Worm (Caenorhabditis elegans) whole organism, L4 larva: ENCODE results near the gene scl-9.

Experiments used
- D1046.2 ChIP-seq: fragments of 200-800 bp; sonication (Bioruptor generic); IDR thresholded peaks from 2 replicates; pipeline ENCODE4 v1.3.6; 2022; ENCODE audit warnings: missing genetic modification characterization, missing compliant biosample characterization
- F26F4.8 ChIP-seq: fragments of 200-800 bp; sonication (Bioruptor generic); conservative IDR thresholded peaks from 2 replicates; pipeline ENCODE4 v1.3.6; 2022; ENCODE audit warnings: missing genetic modification characterization, missing compliant biosample characterization
- F44E2.7 ChIP-seq: fragments of 200-800 bp; sonication (Bioruptor generic); IDR thresholded peaks from 2 replicates; pipeline ENCODE4 v2.1.2; 2022; ENCODE audit warnings: missing genetic modification characterization, missing compliant biosample characterization
- R02D3.7 ChIP-seq: fragments of 150-350 bp; sonication (generic microtip); optimal IDR thresholded peaks from 3 replicates; lab custom pipeline; 2014; ENCODE audit warnings: missing biosample characterization, missing genetic modification characterization
- T26A8.4 ChIP-seq: fragments of 200-800 bp; sonication (Bioruptor generic); IDR thresholded peaks from 2 replicates; pipeline ENCODE4 v1.3.6; 2022; ENCODE audit warnings: missing genetic modification characterization, missing compliant biosample characterization
- Y105C5A.15 ChIP-seq: fragments of 200-800 bp; sonication (Bioruptor generic); IDR thresholded peaks from 2 replicates; pipeline ENCODE4 v1.3.6; 2022; ENCODE audit warnings: missing genetic modification characterization, missing compliant biosample characterization
- Y5F2A.4 ChIP-seq: fragments of 200-800 bp; sonication (Bioruptor generic); optimal IDR thresholded peaks from 2 replicates; lab custom pipeline; 2018; ENCODE audit warnings: mild to moderate bottlenecking, missing genetic modification characterization, missing compliant biosample characterization
- ZK546.5 ChIP-seq, 2 experiments: sonication (generic microtip); optimal IDR thresholded peaks; 2 replicates each; lab custom pipeline; 2017; ENCODE audit warnings: missing biosample characterization in 2 of 2, missing genetic modification characterization in 2 of 2
- aly-2 ChIP-seq: sonication (generic microtip); optimal IDR thresholded peaks from 2 replicates; lab custom pipeline; 2018; ENCODE audit warnings: missing biosample characterization, missing genetic modification characterization
- ceh-28 ChIP-seq: fragments of 150-350 bp; optimal IDR thresholded peaks from 2 replicates; lab custom pipeline; 2014; ENCODE audit warnings: missing biosample characterization, missing genetic modification reagents, missing genetic modification characterization
- ceh-44 ChIP-seq: fragments of 200-800 bp; sonication (Bioruptor generic); IDR thresholded peaks from 2 replicates; pipeline ENCODE4 v1.3.6; 2022; ENCODE audit warnings: missing genetic modification reagents, missing genetic modification characterization, missing compliant biosample characterization
- ceh-62 ChIP-seq: sonication (generic microtip); optimal IDR thresholded peaks from 2 replicates; lab custom pipeline; 2017; ENCODE audit warnings: missing biosample characterization, missing genetic modification characterization
- ceh-82 ChIP-seq: sonication (generic microtip); optimal IDR thresholded peaks from 2 replicates; lab custom pipeline; 2017; ENCODE audit warnings: missing biosample characterization, missing genetic modification characterization
- cey-2 ChIP-seq: sonication (generic microtip); optimal IDR thresholded peaks from 3 replicates; lab custom pipeline; 2017; ENCODE audit warnings: missing genetic modification characterization, mild to moderate bottlenecking, missing compliant biosample characterization, antibody characterized with exemption, borderline replicate concordance; ENCODE audit not compliant: insufficient read depth
- daf-16 ChIP-seq, 3 experiments: sonication (generic microtip); optimal IDR thresholded peaks; 2 replicates each; lab custom pipeline; 2016 to 2017; ENCODE audit warnings: missing genetic modification characterization in 3 of 3, missing genetic modification reagents in 3 of 3, mild to moderate bottlenecking in 2 of 3, missing compliant biosample characterization in 2 of 3, missing biosample characterization in 1 of 3, moderate library complexity in 1 of 3
- dve-1 ChIP-seq: sonication (generic microtip); optimal IDR thresholded peaks from 2 replicates; lab custom pipeline; 2017; ENCODE audit warnings: antibody characterized with exemption, mild to moderate bottlenecking, missing genetic modification characterization, missing compliant biosample characterization; ENCODE audit not compliant: insufficient read depth
- egl-27 ChIP-seq: sonication (generic microtip); optimal IDR thresholded peaks from 3 replicates; lab custom pipeline; 2017; ENCODE audit warnings: missing biosample characterization, missing genetic modification reagents, missing genetic modification characterization
- hlh-11 ChIP-seq: fragments of 200-800 bp; sonication (Bioruptor generic); optimal IDR thresholded peaks from 2 replicates; lab custom pipeline; 2018; ENCODE audit warnings: mild to moderate bottlenecking, missing genetic modification characterization, missing compliant biosample characterization
- hlh-30 ChIP-seq: sonication (generic microtip); optimal IDR thresholded peaks from 2 replicates; lab custom pipeline; 2017; ENCODE audit warnings: antibody characterized with exemption, mild to moderate bottlenecking, missing genetic modification characterization, missing compliant biosample characterization; ENCODE audit not compliant: insufficient read depth
- lin-13 ChIP-seq: fragments of 150-350 bp; optimal IDR thresholded peaks from 2 replicates; lab custom pipeline; 2014; ENCODE audit warnings: missing biosample characterization, missing genetic modification reagents, missing genetic modification characterization
- lin-39 ChIP-seq: fragments of 150-350 bp; optimal IDR thresholded peaks from 2 replicates; lab custom pipeline; 2014; ENCODE audit warnings: missing biosample characterization, missing genetic modification reagents, missing genetic modification characterization
- lsy-2 ChIP-seq, 2 experiments: fragments of 150-350 bp in 1 of 2; sonication (generic microtip) in 1 of 2; optimal IDR thresholded peaks; 2 replicates each; lab custom pipeline; 2014 to 2017; ENCODE audit warnings: missing biosample characterization in 2 of 2, missing genetic modification characterization in 2 of 2
- madf-5 ChIP-seq, 2 experiments: fragments of 200-800 bp; sonication (Bioruptor generic); IDR thresholded peaks; 2 replicates each; pipeline ENCODE4 v1.3.6; 2022; ENCODE audit warnings: missing compliant biosample characterization in 2 of 2, missing genetic modification characterization in 2 of 2
- madf-9 ChIP-seq: fragments of 200-800 bp; sonication (Bioruptor generic); conservative IDR thresholded peaks from 2 replicates; pipeline ENCODE4 v1.3.6; 2022; ENCODE audit warnings: missing genetic modification reagents, missing genetic modification characterization, missing compliant biosample characterization
- mxl-2 ChIP-seq: fragments of 200-800 bp; sonication (Bioruptor generic); conservative IDR thresholded peaks from 2 replicates; pipeline ENCODE4 v1.3.6; 2022; ENCODE audit warnings: missing genetic modification reagents, missing genetic modification characterization, missing compliant biosample characterization
- nhr-10 ChIP-seq: fragments of 150-350 bp; optimal IDR thresholded peaks from 2 replicates; lab custom pipeline; 2014; ENCODE audit warnings: missing biosample characterization, missing genetic modification characterization
- nhr-11 ChIP-seq: fragments of 150-350 bp; optimal IDR thresholded peaks from 2 replicates; lab custom pipeline; 2014; ENCODE audit warnings: missing biosample characterization, missing genetic modification characterization
- nhr-111 ChIP-seq: fragments of 200-800 bp; sonication (Bioruptor generic); optimal IDR thresholded peaks from 2 replicates; lab custom pipeline; 2018; ENCODE audit warnings: mild to moderate bottlenecking, missing genetic modification characterization, missing compliant biosample characterization
- nhr-41 ChIP-seq: fragments of 200-800 bp; sonication (Bioruptor generic); IDR thresholded peaks from 2 replicates; pipeline ENCODE4 v1.3.6; 2022; ENCODE audit warnings: missing genetic modification reagents, missing genetic modification characterization, missing compliant biosample characterization
- nhr-42 ChIP-seq: fragments of 200-800 bp; sonication (Bioruptor generic); IDR thresholded peaks from 2 replicates; pipeline ENCODE4 v1.3.6; 2022; ENCODE audit warnings: missing genetic modification characterization, missing compliant biosample characterization
- nhr-48 ChIP-seq: sonication (generic microtip); optimal IDR thresholded peaks from 2 replicates; lab custom pipeline; 2016; ENCODE audit warnings: mild to moderate bottlenecking, missing genetic modification characterization, missing compliant biosample characterization
- pqm-1 ChIP-seq: sonication (generic microtip); optimal IDR thresholded peaks from 2 replicates; lab custom pipeline; 2017; ENCODE audit warnings: missing biosample characterization, missing genetic modification characterization
- saeg-2 ChIP-seq: fragments of 200-800 bp; sonication (Bioruptor generic); IDR thresholded peaks from 2 replicates; pipeline ENCODE4 v1.3.6; 2022; ENCODE audit warnings: missing genetic modification reagents, missing genetic modification characterization, missing compliant biosample characterization
- sdz-12 ChIP-seq: fragments of 200-800 bp; sonication (Bioruptor generic); optimal IDR thresholded peaks from 2 replicates; lab custom pipeline; 2018; ENCODE audit warnings: mild to moderate bottlenecking, missing genetic modification characterization, missing compliant biosample characterization
- set-16 ChIP-seq: fragments of 200-800 bp; sonication (Bioruptor generic); IDR thresholded peaks from 2 replicates; pipeline ENCODE4 v1.3.6; 2022; ENCODE audit warnings: missing genetic modification reagents, missing genetic modification characterization, missing compliant biosample characterization
- snpc-1.2 ChIP-seq: fragments of 200-800 bp; sonication (Bioruptor generic); IDR thresholded peaks from 2 replicates; pipeline ENCODE4 v1.3.6; 2022; ENCODE audit warnings: missing genetic modification reagents, missing genetic modification characterization, missing compliant biosample characterization
- tra-1 ChIP-seq: fragments of 200-800 bp; sonication (Bioruptor generic); IDR thresholded peaks from 2 replicates; pipeline ENCODE4 v1.3.6; 2022; ENCODE audit warnings: missing genetic modification reagents, missing genetic modification characterization, missing compliant biosample characterization
- unc-62 ChIP-seq, 3 experiments: fragments of 150-350 bp in 1 of 3; sonication (generic microtip); optimal IDR thresholded peaks in 2 of 3; peaks in 1 of 3; 1 replicate in 1 of 3; 2 replicates in 2 of 3; lab custom pipeline; 2014 to 2017; ENCODE audit warnings: missing biosample characterization in 3 of 3, missing genetic modification characterization in 3 of 3, missing genetic modification reagents in 3 of 3, missing genotype in 1 of 3
- vab-7 ChIP-seq: fragments of 200-800 bp; sonication (Bioruptor generic); IDR thresholded peaks from 2 replicates; pipeline ENCODE4 v1.3.6; 2022; ENCODE audit warnings: missing genetic modification reagents, missing genetic modification characterization, missing compliant biosample characterization
- zag-1 ChIP-seq: fragments of 150-350 bp; optimal IDR thresholded peaks from 2 replicates; lab custom pipeline; 2014; ENCODE audit warnings: missing biosample characterization, missing genetic modification characterization
- zip-2 ChIP-seq: fragments of 150-350 bp; optimal IDR thresholded peaks from 2 replicates; lab custom pipeline; 2014; ENCODE audit warnings: missing biosample characterization, missing genetic modification characterization
- ztf-11 ChIP-seq: fragments of 150-350 bp; optimal IDR thresholded peaks from 2 replicates; lab custom pipeline; 2014; ENCODE audit warnings: missing biosample characterization, missing genetic modification characterization
- ztf-7 ChIP-seq: fragments of 150-350 bp; optimal IDR thresholded peaks from 2 replicates; lab custom pipeline; 2014; ENCODE audit warnings: missing biosample characterization, missing genetic modification characterization

scl-9 gene

DNA sequence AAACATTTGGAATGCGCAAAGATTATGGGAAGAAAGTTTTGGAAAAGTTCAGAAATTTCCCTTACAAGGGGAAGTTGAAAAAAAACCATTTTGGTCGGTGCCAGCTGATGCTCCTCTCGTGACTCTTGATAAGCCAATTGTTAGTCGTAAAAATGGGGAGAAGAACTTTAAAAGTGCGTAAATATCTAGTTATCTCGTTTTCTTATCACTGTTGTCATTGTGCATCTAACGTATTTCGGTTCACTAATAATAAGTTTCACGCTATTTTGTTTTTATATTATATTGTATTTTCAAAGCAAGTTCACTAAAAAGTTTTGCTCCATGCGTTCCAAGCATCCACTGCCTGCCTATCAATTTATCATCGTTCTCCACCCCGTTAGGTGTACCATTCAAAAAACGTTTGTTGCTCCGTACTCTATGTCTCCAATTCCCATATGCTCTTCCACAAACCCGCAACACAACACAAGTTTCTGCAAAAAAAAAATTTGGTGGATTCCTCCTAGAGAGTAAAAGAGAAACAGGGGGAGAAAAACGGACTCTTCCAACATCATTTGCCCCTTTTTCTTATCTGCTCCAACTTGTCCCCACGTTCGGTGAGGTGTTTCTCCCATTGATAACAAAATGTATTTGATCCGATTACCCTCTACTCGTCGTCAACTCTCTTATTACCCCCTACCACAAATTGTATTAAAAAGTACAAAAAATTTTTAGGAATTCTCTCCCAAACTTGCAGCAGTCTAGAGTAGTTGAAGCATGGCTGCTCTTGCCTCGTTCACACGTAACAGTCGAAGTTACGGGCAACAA lies 38.3 kb upstream of the scl-9 start, which contains the start of gene mbk-2 (continued):
- TF ChIP-seq lsy-2 (tag; optimal IDR thresholded peaks at IDR 0.05; lab: Kevin White, UChicago) (no peak), pqm-1 (peak; percentile 38), ztf-11 (tag; lab: Kevin White, UChicago) (no peak), ztf-7 (no peak), tra-1 (GFP tag; lab: Robert Waterston, UW) (no peak), nhr-48 (no peak), T26A8.4 (GFP tag; lab: Robert Waterston, UW) (no peak), snpc-1.2 (no peak), daf-16 (GFP tag; optimal IDR thresholded peaks at IDR 0.05; lab: Kevin White, UChicago) (no peak), daf-16 (tag; optimal IDR thresholded peaks at IDR 0.05; lab: Kevin White, UChicago) (peak; percentile 76), nhr-11 (tag; lab: Kevin White, UChicago) (no peak), lin-13 (GFP tag; lab: Kevin White, UChicago) (no peak), ceh-62 (tag; lab: Kevin White, UChicago) (no peak), aly-2 (tag; lab: Kevin White, UChicago) (no peak), sdz-12 (no peak), dve-1 (tag; lab: Kevin White, UChicago) (peak; percentile 58), zip-2 (tag; lab: Kevin White, UChicago) (no peak), F44E2.7 (no peak), nhr-42 (no peak), ceh-82 (no peak), D1046.2 (GFP tag; lab: Robert Waterston, UW) (no peak), Y5F2A.4 (GFP tag; lab: Kevin White, UChicago) (no peak), cey-2 (tag; lab: Kevin White, UChicago) (no peak), lin-39 (no peak), saeg-2 (GFP tag; lab: Robert Waterston, UW) (no peak), nhr-10 (tag; lab: Kevin White, UChicago) (no peak), hlh-11 (tag; lab: Kevin White, UChicago) (peak; percentile 58), set-16 (no peak), mxl-2 (GFP tag; lab: Robert Waterston, UW) (no peak), hlh-30 (peak; percentile 9), madf-5 (GFP tag; IDR thresholded peaks at IDR 0.05; lab: Robert Waterston, UW) (no peak), unc-62 (GFP tag; optimal IDR thresholded peaks at IDR 0.05 in 1 of 2; lab: Kevin White, UChicago) (no peak), unc-62 (tag; optimal IDR thresholded peaks at IDR 0.05; lab: Kevin White, UChicago) (no peak), ceh-28 (tag; lab: Kevin White, UChicago) (no peak), nhr-41 (no peak), ceh-44 (GFP tag; lab: Robert Waterston, UW) (no peak), F26F4.8 (GFP tag; lab: Robert Waterston, UW) (no peak)

DNA sequence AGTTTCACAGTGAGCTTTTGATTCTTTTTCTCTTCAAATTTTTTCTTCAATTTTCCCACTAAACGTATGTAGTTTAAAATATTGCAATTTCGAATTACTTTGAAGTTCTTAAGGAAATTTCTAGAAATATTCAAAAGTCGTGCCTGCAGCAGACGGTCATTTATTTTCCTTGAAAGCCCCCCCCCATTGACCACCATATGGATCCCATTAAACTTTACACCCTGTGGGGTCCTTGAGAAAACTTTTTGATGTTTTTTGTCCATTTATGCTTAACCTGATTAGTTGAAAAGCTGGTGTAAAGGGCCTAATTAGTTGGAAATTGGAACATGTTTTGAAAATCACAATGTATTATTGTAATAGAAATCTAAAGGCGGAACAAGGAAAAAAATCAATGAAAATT lies 37.4 kb upstream of the scl-9 start:
- TF ChIP-seq Y5F2A.4 (GFP tag; lab: Kevin White, UChicago) (no peak), ztf-7 (no peak), Y105C5A.15 (GFP tag; lab: Robert Waterston, UW) (no peak), zag-1 (no peak), madf-9 (GFP tag; lab: Robert Waterston, UW) (no peak), ceh-62 (tag; lab: Kevin White, UChicago) (no peak), nhr-111 (GFP tag; lab: Kevin White, UChicago) (no peak), egl-27 (no peak), vab-7 (GFP tag; lab: Robert Waterston, UW) (no peak), ceh-44 (GFP tag; lab: Robert Waterston, UW) (no peak), R02D3.7 (tag; lab: Kevin White, UChicago) (no peak), unc-62 (GFP tag; optimal IDR thresholded peaks at IDR 0.05 in 1 of 2; lab: Kevin White, UChicago) (no peak), unc-62 (tag; optimal IDR thresholded peaks at IDR 0.05; lab: Kevin White, UChicago) (no peak), ZK546.5 (tag; optimal IDR thresholded peaks at IDR 0.05; lab: Kevin White, UChicago) (no peak)
